Worm (Caenorhabditis elegans) whole organism, late embryonic: Measurements from ENCODE around the gene nyn-3.

Experiments
- C08G9.2 ChIP-seq: sonication (generic microtip); optimal IDR thresholded peaks from 2 replicates; lab custom pipeline; 2016; ENCODE audit warnings: mild to moderate bottlenecking, missing genetic modification characterization, moderate library complexity, missing compliant biosample characterization
- K02D7.2 ChIP-seq: sonication (generic microtip); optimal IDR thresholded peaks from 2 replicates; lab custom pipeline; 2017; ENCODE audit warnings: mild to moderate bottlenecking, missing genetic modification characterization, missing compliant biosample characterization
- K09A11.1 ChIP-seq: sonication (generic microtip); optimal IDR thresholded peaks from 2 replicates; lab custom pipeline; 2017; ENCODE audit warnings: antibody characterized with exemption, mild to moderate bottlenecking, missing genetic modification characterization, missing compliant biosample characterization; ENCODE audit not compliant: insufficient read depth
- ahr-1 ChIP-seq: sonication (generic microtip); optimal IDR thresholded peaks from 2 replicates; lab custom pipeline; 2016; ENCODE audit warnings: missing genetic modification characterization, missing compliant biosample characterization
- ama-1 ChIP-seq: fragments of 150-350 bp; optimal IDR thresholded peaks from 2 replicates; lab custom pipeline; 2014
- ceh-14 ChIP-seq: sonication (generic microtip); optimal IDR thresholded peaks from 2 replicates; lab custom pipeline; 2016; ENCODE audit warnings: missing genotype, missing genetic modification characterization, missing compliant biosample characterization
- ceh-2 ChIP-seq: sonication (generic microtip); optimal IDR thresholded peaks from 2 replicates; lab custom pipeline; 2016; ENCODE audit warnings: missing genotype, missing genetic modification characterization, missing compliant biosample characterization
- ceh-22 ChIP-seq: sonication (generic microtip); optimal IDR thresholded peaks from 2 replicates; lab custom pipeline; 2017; ENCODE audit warnings: missing biosample characterization, missing genetic modification characterization
- ceh-30 ChIP-seq: fragments of 150-350 bp; optimal IDR thresholded peaks from 2 replicates; lab custom pipeline; 2014; ENCODE audit warnings: missing biosample characterization, missing genetic modification characterization
- ceh-31 ChIP-seq: sonication (generic microtip); optimal IDR thresholded peaks from 2 replicates; lab custom pipeline; 2016; ENCODE audit warnings: missing genetic modification characterization, missing compliant biosample characterization
- ceh-45 ChIP-seq: fragments of 200-800 bp; sonication (Bioruptor generic); IDR thresholded peaks from 2 replicates; pipeline ENCODE4 v1.3.6; 2022; ENCODE audit warnings: missing genetic modification reagents, missing genetic modification characterization, missing compliant biosample characterization
- ceh-48 ChIP-seq: sonication (generic microtip); optimal IDR thresholded peaks from 2 replicates; lab custom pipeline; 2016; ENCODE audit warnings: missing genetic modification characterization, inconsistent platforms, missing compliant biosample characterization
- ceh-6 ChIP-seq: fragments of 200-800 bp; sonication (Bioruptor generic); optimal IDR thresholded peaks from 2 replicates; lab custom pipeline; 2018; ENCODE audit warnings: mild to moderate bottlenecking, missing genetic modification characterization, missing compliant biosample characterization
- dmd-4 ChIP-seq: sonication (generic microtip); optimal IDR thresholded peaks from 2 replicates; lab custom pipeline; 2016; ENCODE audit warnings: borderline replicate concordance, missing genetic modification characterization, missing compliant biosample characterization
- dve-1 ChIP-seq: sonication (generic microtip); optimal IDR thresholded peaks from 2 replicates; lab custom pipeline; 2017; ENCODE audit warnings: antibody characterized with exemption, mild to moderate bottlenecking, missing genetic modification characterization, missing compliant biosample characterization
- elt-2 ChIP-seq: sonication (generic microtip); optimal IDR thresholded peaks from 2 replicates; lab custom pipeline; 2016; ENCODE audit warnings: missing genetic modification reagents, missing genetic modification characterization, missing compliant biosample characterization
- ets-4 ChIP-seq: sonication (generic microtip); optimal IDR thresholded peaks from 2 replicates; lab custom pipeline; 2016; ENCODE audit warnings: missing genetic modification characterization, missing compliant biosample characterization
- fax-1 ChIP-seq: sonication (generic microtip); optimal IDR thresholded peaks from 2 replicates; lab custom pipeline; 2016; ENCODE audit warnings: missing genotype, missing genetic modification characterization, missing compliant biosample characterization
- fkh-10 ChIP-seq: fragments of 150-350 bp; optimal IDR thresholded peaks from 2 replicates; lab custom pipeline; 2014; ENCODE audit warnings: missing biosample characterization, missing genetic modification reagents, missing genetic modification characterization
- gmeb-2 ChIP-seq: sonication (generic microtip); optimal IDR thresholded peaks from 2 replicates; lab custom pipeline; 2016; ENCODE audit warnings: missing genetic modification characterization, inconsistent platforms, missing compliant biosample characterization
- lim-6 ChIP-seq: sonication (generic microtip); optimal IDR thresholded peaks from 2 replicates; lab custom pipeline; 2016; ENCODE audit warnings: missing genetic modification characterization, missing compliant biosample characterization
- madf-2 ChIP-seq: sonication (generic microtip); optimal IDR thresholded peaks from 2 replicates; lab custom pipeline; 2017; ENCODE audit warnings: missing genetic modification characterization, missing compliant biosample characterization
- mec-3 ChIP-seq: sonication (generic microtip); optimal IDR thresholded peaks from 2 replicates; lab custom pipeline; 2016; ENCODE audit warnings: borderline replicate concordance, missing genetic modification characterization, missing compliant biosample characterization
- nfya-1 ChIP-seq: sonication (generic microtip); optimal IDR thresholded peaks from 2 replicates; lab custom pipeline; 2017; ENCODE audit warnings: missing genetic modification characterization, mild to moderate bottlenecking, missing compliant biosample characterization, antibody characterized with exemption, moderate library complexity
- nhr-232 ChIP-seq: sonication (generic microtip); optimal IDR thresholded peaks from 2 replicates; lab custom pipeline; 2016; ENCODE audit warnings: missing genetic modification characterization, missing compliant biosample characterization
- pag-3 ChIP-seq: sonication (generic microtip); optimal IDR thresholded peaks from 2 replicates; lab custom pipeline; 2016; ENCODE audit warnings: missing compliant biosample characterization, missing genetic modification characterization, borderline replicate concordance
- pat-9 ChIP-seq: fragments of 200-800 bp; sonication (Bioruptor generic); optimal IDR thresholded peaks from 2 replicates; lab custom pipeline; 2018; ENCODE audit warnings: mild to moderate bottlenecking, missing genetic modification characterization, moderate library complexity, missing compliant biosample characterization
- pha-4 ChIP-seq: fragments of 150-350 bp; optimal IDR thresholded peaks from 2 replicates; lab custom pipeline; 2018; ENCODE audit warnings: missing biosample characterization, missing genetic modification reagents, missing genetic modification characterization
- pros-1 ChIP-seq: fragments of 150-350 bp; optimal IDR thresholded peaks from 2 replicates; lab custom pipeline; 2014; ENCODE audit warnings: missing biosample characterization, missing genetic modification reagents, missing genetic modification characterization
- ref-2 ChIP-seq: sonication (generic microtip); optimal IDR thresholded peaks from 2 replicates; lab custom pipeline; 2016; ENCODE audit warnings: missing genetic modification characterization, missing compliant biosample characterization
- sdc-2 ChIP-seq: sonication (generic microtip); optimal IDR thresholded peaks from 2 replicates; lab custom pipeline; 2016; ENCODE audit warnings: missing genotype, missing genetic modification characterization, missing compliant biosample characterization
- sox-2 ChIP-seq: fragments of 200-800 bp; sonication (Bioruptor generic); IDR thresholded peaks from 2 replicates; pipeline ENCODE4 v1.3.6; 2022; ENCODE audit warnings: missing genetic modification reagents, missing genetic modification characterization, missing compliant biosample characterization
- sox-4 ChIP-seq: sonication (generic microtip); optimal IDR thresholded peaks from 2 replicates; lab custom pipeline; 2017; ENCODE audit warnings: mild to moderate bottlenecking, missing genetic modification characterization, inconsistent platforms, missing compliant biosample characterization
- syd-9 ChIP-seq: sonication (generic microtip); optimal IDR thresholded peaks from 2 replicates; lab custom pipeline; 2016; ENCODE audit warnings: mild to moderate bottlenecking, missing genetic modification characterization, moderate library complexity, missing compliant biosample characterization
- tbx-7 ChIP-seq: sonication (generic microtip); optimal IDR thresholded peaks from 2 replicates; lab custom pipeline; 2016; ENCODE audit warnings: missing genotype, missing genetic modification characterization, missing compliant biosample characterization
- unc-42 ChIP-seq: sonication (generic microtip); optimal IDR thresholded peaks from 2 replicates; lab custom pipeline; 2016; ENCODE audit warnings: missing genotype, missing genetic modification characterization, missing compliant biosample characterization
- unc-55 ChIP-seq: sonication (generic microtip); optimal IDR thresholded peaks from 2 replicates; lab custom pipeline; 2017; ENCODE audit warnings: missing biosample characterization, missing genetic modification reagents, missing genetic modification characterization
- unc-86 ChIP-seq: sonication (generic microtip); optimal IDR thresholded peaks from 2 replicates; lab custom pipeline; 2016; ENCODE audit warnings: missing genetic modification characterization, missing compliant biosample characterization
- zip-5 ChIP-seq: sonication (generic microtip); optimal IDR thresholded peaks from 2 replicates; lab custom pipeline; 2016; ENCODE audit warnings: missing genetic modification characterization, missing compliant biosample characterization
- ztf-16 ChIP-seq: sonication (generic microtip); optimal IDR thresholded peaks from 2 replicates; lab custom pipeline; 2017; ENCODE audit warnings: missing genetic modification characterization, missing compliant biosample characterization

Gene nyn-3

DNA sequence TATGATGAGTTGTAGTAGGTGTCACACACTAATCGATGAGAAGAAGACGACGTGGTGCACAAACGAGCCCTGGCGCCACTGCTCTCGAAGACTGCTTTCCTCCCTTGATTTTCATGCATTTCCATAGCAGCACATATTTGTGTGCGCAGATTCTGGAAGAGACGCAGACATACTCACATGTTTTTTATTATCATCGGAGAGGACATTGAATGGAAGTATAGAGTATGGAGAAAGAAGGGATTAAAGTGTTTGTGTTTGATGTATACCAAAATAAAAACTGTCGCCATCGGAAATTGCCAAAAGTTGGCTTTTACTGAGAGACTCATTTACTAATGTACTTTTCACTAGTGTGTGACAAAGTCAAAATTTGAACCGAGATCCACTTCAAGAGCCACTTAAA is 1.8 kb upstream of the nyn-3 start, which contains the start of gene mps-1:
Gene mps-1 (minus strand): TSS at position 101 of the 400 bp plus-strand sequence.
- no peak for TF ChIP-seq dve-1 (tag; lab: Kevin White, UChicago)
- TF ChIP-seq ceh-30: no peak
- no peak for TF ChIP-seq sdc-2 (tag; lab: Kevin White, UChicago)
- no peak for TF ChIP-seq syd-9 (tag; lab: Kevin White, UChicago)
- TF ChIP-seq lim-6 (tag; lab: Kevin White, UChicago): no peak
- TF ChIP-seq dmd-4: no peak
- no peak for TF ChIP-seq fkh-10 (GFP tag; lab: Kevin White, UChicago)
- no peak for TF ChIP-seq fax-1 (tag; lab: Kevin White, UChicago)
- no peak for TF ChIP-seq unc-86 (tag; lab: Kevin White, UChicago)
- TF ChIP-seq ama-1 (lab: Kevin White, UChicago): no peak
- TF ChIP-seq unc-42: no peak
- no peak for TF ChIP-seq K09A11.1 (tag; lab: Kevin White, UChicago)
- TF ChIP-seq pag-3 (tag; lab: Kevin White, UChicago): no peak
- no peak for TF ChIP-seq ceh-14 (tag; lab: Kevin White, UChicago)
- no peak for TF ChIP-seq pros-1 (tag; lab: Kevin White, UChicago)
- no peak for TF ChIP-seq ceh-6 (GFP tag; lab: Kevin White, UChicago)
- no peak for TF ChIP-seq gmeb-2 (tag; lab: Kevin White, UChicago)
- TF ChIP-seq ref-2 (tag; lab: Kevin White, UChicago): no peak

DNA sequence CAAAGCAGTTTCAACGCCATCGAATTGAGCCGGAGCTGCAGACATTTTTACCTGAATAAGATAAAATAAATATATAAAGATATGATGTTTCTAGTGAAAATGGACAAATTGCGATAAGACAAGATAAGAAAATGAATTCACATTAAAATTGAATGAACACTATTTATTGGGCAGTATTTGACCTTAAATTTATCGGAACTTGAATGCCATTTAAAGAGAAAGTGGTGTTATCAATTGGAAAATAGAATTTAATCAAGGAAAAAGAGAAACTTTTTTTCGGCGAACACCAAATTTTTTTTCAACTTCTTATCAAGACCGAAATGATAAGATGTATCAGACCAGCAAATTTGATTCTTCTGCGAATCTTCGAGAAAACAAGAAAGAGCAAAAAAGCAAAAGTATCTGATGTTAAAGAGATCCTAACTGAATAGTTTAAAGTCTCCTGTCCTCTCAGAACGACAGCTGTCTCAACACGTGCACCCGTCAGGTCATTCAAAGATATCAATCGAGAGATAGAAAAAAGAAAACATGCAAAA is 2.3 kb downstream of the nyn-3 start, which contains the start of gene upb-1:
Gene upb-1 (minus strand): TSS at position 51 of the 536 bp plus-strand sequence.
- TF ChIP-seq ceh-45 (GFP tag; lab: Robert Waterston, UW) (no peak), sox-2 (GFP tag; lab: Robert Waterston, UW) (no peak), elt-2 (peak; percentile 82), unc-55 (GFP tag; lab: Kevin White, UChicago) (peak; percentile 70), syd-9 (tag; lab: Kevin White, UChicago) (no peak), zip-5 (no peak), tbx-7 (tag; lab: Kevin White, UChicago) (no peak), ceh-2 (tag; lab: Kevin White, UChicago) (no peak), ama-1 (lab: Kevin White, UChicago) (no peak)

DNA sequence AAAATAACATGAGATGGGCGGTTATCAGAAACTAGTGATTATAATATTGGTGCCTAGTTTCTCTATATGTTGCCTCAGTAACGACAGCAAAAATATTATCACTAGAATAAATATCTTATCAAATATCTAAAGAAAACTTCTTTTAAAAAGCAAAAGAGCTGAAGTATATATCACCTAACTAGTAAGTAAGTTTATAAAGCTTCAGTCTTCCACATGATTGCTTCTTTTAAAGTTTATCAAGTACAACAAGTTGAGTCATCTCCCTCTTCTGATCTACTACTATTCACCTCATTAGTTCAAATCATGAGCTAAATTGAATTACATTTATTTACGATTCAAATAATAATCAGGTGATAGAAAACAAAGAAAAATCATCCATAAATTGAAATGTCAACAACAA is 4.3 kb downstream of the nyn-3 start:
- TF ChIP-seq ahr-1 (tag; lab: Kevin White, UChicago) (no peak), fkh-10 (GFP tag; lab: Kevin White, UChicago) (no peak), dve-1 (tag; lab: Kevin White, UChicago) (no peak), unc-55 (GFP tag; lab: Kevin White, UChicago) (no peak), ceh-31 (tag; lab: Kevin White, UChicago) (no peak), K09A11.1 (tag; lab: Kevin White, UChicago) (no peak), pha-4 (no peak), unc-86 (tag; lab: Kevin White, UChicago) (no peak), elt-2 (no peak), sox-4 (tag; lab: Kevin White, UChicago) (no peak)

DNA sequence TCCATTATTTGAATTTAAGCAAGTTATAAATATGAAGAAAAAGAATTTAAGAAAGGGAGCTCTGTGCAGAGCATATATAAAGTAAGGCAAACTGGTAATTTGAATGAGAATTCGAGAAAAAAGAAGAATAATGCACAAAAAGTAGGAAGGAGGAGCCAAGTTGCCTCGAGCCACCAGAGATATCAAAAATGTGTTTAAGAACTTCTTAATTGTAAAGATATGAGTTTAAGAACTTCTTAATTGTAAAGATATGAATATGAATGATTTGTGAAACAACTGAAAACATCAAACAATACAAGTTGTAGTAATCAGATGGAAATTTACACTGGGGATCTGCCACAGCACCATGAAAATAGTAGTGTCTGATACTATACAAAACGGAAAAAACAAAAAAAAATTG is 5.6 kb downstream of the nyn-3 start, which contains the start of gene F13H8.6:
Gene F13H8.6 (minus strand): TSS at position 101 of the 400 bp plus-strand sequence.
- no peak for TF ChIP-seq ceh-22
- TF ChIP-seq ceh-30: no peak
- TF ChIP-seq fax-1 (tag; lab: Kevin White, UChicago): no peak
- TF ChIP-seq tbx-7 (tag; lab: Kevin White, UChicago): no peak
- no peak for TF ChIP-seq syd-9 (tag; lab: Kevin White, UChicago)
- TF ChIP-seq mec-3 (tag; lab: Kevin White, UChicago): no peak
- no peak for TF ChIP-seq ceh-48 (tag; lab: Kevin White, UChicago)
- TF ChIP-seq pros-1 (tag; lab: Kevin White, UChicago): no peak
- no peak for TF ChIP-seq gmeb-2 (tag; lab: Kevin White, UChicago)
- TF ChIP-seq nfya-1 (tag; lab: Kevin White, UChicago): no peak
- no peak for TF ChIP-seq K02D7.2
- no peak for TF ChIP-seq ets-4
- no peak for TF ChIP-seq pat-9 (tag; lab: Kevin White, UChicago)
- no peak for TF ChIP-seq C08G9.2 (tag; lab: Kevin White, UChicago)
- TF ChIP-seq lim-6 (tag; lab: Kevin White, UChicago): no peak
- TF ChIP-seq ref-2 (tag; lab: Kevin White, UChicago): no peak
- no peak for TF ChIP-seq nhr-232 (tag; lab: Kevin White, UChicago)
- TF ChIP-seq madf-2 (tag; lab: Kevin White, UChicago): no peak
- no peak for TF ChIP-seq ztf-16 (tag; lab: Kevin White, UChicago)
- TF ChIP-seq unc-55 (GFP tag; lab: Kevin White, UChicago): no peak
